Fruit fly (Drosophila melanogaster) whole organism, embryonic: ENCODE results near the gene Pits.

Experiments
- Ada2b ChIP-seq: fragments of 200-800 bp; sonication (Bioruptor generic); IDR thresholded peaks from 2 replicates; pipeline ENCODE4 v1.3.6; 2022; ENCODE audit warnings: missing biosample characterization, missing genetic modification characterization
- Adf1 ChIP-seq: fragments of 200-800 bp; sonication (Bioruptor generic); IDR thresholded peaks from 2 replicates; pipeline ENCODE4 v1.3.6; 2022; ENCODE audit warnings: missing biosample characterization, missing genetic modification characterization
- Awh ChIP-seq: fragments of 200-800 bp; sonication (Bioruptor generic); IDR thresholded peaks from 2 replicates; pipeline ENCODE4, ENCODE4 v1.3.6; 2022; ENCODE audit warnings: missing biosample characterization, missing genetic modification characterization
- CG10979 ChIP-seq: fragments of 200-800 bp; sonication (Bioruptor generic); optimal IDR thresholded peaks from 2 replicates; lab custom pipeline; 2018; ENCODE audit warnings: missing biosample characterization, mild to moderate bottlenecking, missing genetic modification characterization, moderate library complexity
- CG11504 ChIP-seq: fragments of 200-800 bp; sonication (Bioruptor generic); optimal IDR thresholded peaks from 3 replicates; lab custom pipeline; 2019; ENCODE audit warnings: missing biosample characterization, mild to moderate bottlenecking, missing genetic modification characterization, moderate library complexity
- CG12659 ChIP-seq: fragments of 200-800 bp; sonication (Bioruptor generic); optimal IDR thresholded peaks from 3 replicates; lab custom pipeline; 2017; ENCODE audit warnings: mild to moderate bottlenecking, missing biosample characterization, missing genetic modification reagents, missing genetic modification characterization
- CG13287 ChIP-seq: fragments of 200-800 bp; sonication (Bioruptor generic); IDR thresholded peaks from 2 replicates; pipeline ENCODE4 v1.3.6; 2022; ENCODE audit warnings: missing biosample characterization, missing genetic modification characterization; ENCODE audit not compliant: partially characterized antibody
- CG14667 ChIP-seq: fragments of 200-800 bp; sonication (Bioruptor generic); IDR thresholded peaks from 2 replicates; pipeline ENCODE4 v1.3.6; 2022; ENCODE audit warnings: missing biosample characterization, missing genetic modification characterization
- CG15269 ChIP-seq: fragments of 200-800 bp; sonication (Bioruptor generic); optimal IDR thresholded peaks from 2 replicates; lab custom pipeline; 2018; ENCODE audit warnings: missing biosample characterization, mild to moderate bottlenecking, missing genetic modification characterization, moderate library complexity
- CG17361 ChIP-seq: fragments of 200-800 bp; sonication (Bioruptor generic); IDR thresholded peaks from 3 replicates; pipeline ENCODE4 v1.3.6; 2022; ENCODE audit warnings: missing biosample characterization, missing genetic modification characterization
- CG2199 ChIP-seq: fragments of 200-800 bp; sonication (Bioruptor generic); IDR thresholded peaks from 3 replicates; pipeline ENCODE4 v1.3.6; 2022; ENCODE audit warnings: missing biosample characterization, missing genetic modification characterization
- CG30403 ChIP-seq: fragments of 200-800 bp; sonication (Bioruptor generic); optimal IDR thresholded peaks from 3 replicates; lab custom pipeline; 2016; ENCODE audit warnings: missing biosample characterization, missing genetic modification characterization
- CG32767 ChIP-seq: fragments of 200-800 bp; sonication (Bioruptor generic); IDR thresholded peaks from 2 replicates; pipeline ENCODE4 v1.3.6; 2022; ENCODE audit warnings: missing biosample characterization, missing genetic modification characterization
- CG34224 ChIP-seq: fragments of 200-800 bp; sonication (Bioruptor generic); IDR thresholded peaks from 3 replicates; pipeline ENCODE4 v1.3.6; 2022; ENCODE audit warnings: missing biosample characterization, missing genetic modification characterization; ENCODE audit not compliant: partially characterized antibody
- CG43689 ChIP-seq: fragments of 200-800 bp; sonication (Bioruptor generic); IDR thresholded peaks from 2 replicates; pipeline ENCODE4 v1.3.6; 2022; ENCODE audit warnings: missing biosample characterization, missing genetic modification characterization
- CG7745 ChIP-seq: fragments of 200-800 bp; sonication (Bioruptor generic); optimal IDR thresholded peaks from 2 replicates; lab custom pipeline; 2018; ENCODE audit warnings: missing biosample characterization, mild to moderate bottlenecking, missing genetic modification characterization, moderate library complexity
- CG7928 ChIP-seq: fragments of 200-800 bp; sonication (Bioruptor generic); optimal IDR thresholded peaks from 2 replicates; lab custom pipeline; 2017; ENCODE audit warnings: missing biosample characterization, mild to moderate bottlenecking, missing genetic modification characterization
- CG7987 ChIP-seq: fragments of 200-800 bp; sonication (Bioruptor generic); optimal IDR thresholded peaks from 2 replicates; lab custom pipeline; 2018; ENCODE audit warnings: missing biosample characterization, mild to moderate bottlenecking, missing genetic modification characterization, moderate library complexity
- CG9817 ChIP-seq: fragments of 200-800 bp; sonication (Bioruptor generic); optimal IDR thresholded peaks from 2 replicates; lab custom pipeline; 2018; ENCODE audit warnings: missing biosample characterization, mild to moderate bottlenecking, missing genetic modification characterization, moderate library complexity
- CoRest ChIP-seq: fragments of 200-800 bp; sonication (Bioruptor generic); optimal IDR thresholded peaks from 3 replicates; lab custom pipeline; 2018; ENCODE audit warnings: missing biosample characterization, mild to moderate bottlenecking, missing genetic modification characterization, moderate library complexity
- CrebB ChIP-seq: fragments of 200-800 bp; sonication (Bioruptor generic); optimal IDR thresholded peaks from 3 replicates; lab custom pipeline; 2018; ENCODE audit warnings: missing biosample characterization, mild to moderate bottlenecking, missing genetic modification characterization
- Dp ChIP-seq: fragments of 200-800 bp; sonication (Bioruptor generic); optimal IDR thresholded peaks from 2 replicates; lab custom pipeline; 2018; ENCODE audit warnings: missing biosample characterization, mild to moderate bottlenecking, missing genetic modification characterization, moderate library complexity
- Drgx ChIP-seq: fragments of 200-800 bp; sonication (Bioruptor generic); IDR thresholded peaks from 2 replicates; pipeline ENCODE4 v1.3.6; 2022; ENCODE audit warnings: missing biosample characterization, missing genetic modification characterization
- Fer3 ChIP-seq: fragments of 200-800 bp; sonication (Bioruptor generic); optimal IDR thresholded peaks from 2 replicates; lab custom pipeline; 2018; ENCODE audit warnings: missing biosample characterization, mild to moderate bottlenecking, missing genetic modification characterization, moderate library complexity
- GATAe ChIP-seq: fragments of 200-800 bp; sonication (Bioruptor generic); conservative IDR thresholded peaks from 2 replicates; pipeline ENCODE4 v1.3.6; 2022; ENCODE audit warnings: missing biosample characterization, missing genetic modification characterization
- HLH54F ChIP-seq: fragments of 200-800 bp; sonication (Bioruptor generic); optimal IDR thresholded peaks from 3 replicates; lab custom pipeline; 2016; ENCODE audit warnings: missing biosample characterization, missing genetic modification characterization
- HLHmδ ChIP-seq: fragments of 200-800 bp; sonication (Bioruptor generic); optimal IDR thresholded peaks from 2 replicates; lab custom pipeline; 2018; ENCODE audit warnings: missing biosample characterization, mild to moderate bottlenecking, missing genetic modification characterization, moderate library complexity
- Hr51 ChIP-seq, 2 experiments: fragments of 200-800 bp; sonication (Bioruptor generic); optimal IDR thresholded peaks; 2 replicates in 1 of 2; 3 replicates in 1 of 2; lab custom pipeline; 2016 to 2018; ENCODE audit warnings: missing biosample characterization in 2 of 2, missing genetic modification characterization in 2 of 2, mild to moderate bottlenecking in 1 of 2, moderate library complexity in 1 of 2
- Jarid2 ChIP-seq: fragments of 200-800 bp; sonication (Bioruptor generic); optimal IDR thresholded peaks from 3 replicates; lab custom pipeline; 2017; ENCODE audit warnings: mild to moderate bottlenecking, missing biosample characterization, missing genetic modification reagents, missing genetic modification characterization
- Lhr ChIP-seq: fragments of 200-800 bp; sonication (Bioruptor generic); optimal IDR thresholded peaks from 3 replicates; lab custom pipeline; 2017; ENCODE audit warnings: mild to moderate bottlenecking, missing biosample characterization, missing genetic modification reagents, missing genetic modification characterization
- Nf-YC ChIP-seq: fragments of 200-800 bp; optimal IDR thresholded peaks from 3 replicates; lab custom pipeline; 2019; ENCODE audit warnings: missing biosample characterization, mild to moderate bottlenecking, missing genetic modification characterization, moderate library complexity
- TFAM ChIP-seq: fragments of 200-800 bp; sonication (Bioruptor generic); optimal IDR thresholded peaks from 2 replicates; lab custom pipeline; 2017; ENCODE audit warnings: missing biosample characterization, missing genetic modification characterization, inconsistent platforms
- Taf1 ChIP-seq: fragments of 200-800 bp; sonication (Bioruptor generic); IDR thresholded peaks from 2 replicates; pipeline ENCODE4 v1.3.6; 2022; ENCODE audit warnings: missing biosample characterization, missing genetic modification characterization
- Tbp ChIP-seq: fragments of >200 bp; optimal IDR thresholded peaks from 2 replicates; lab custom pipeline; 2018; ENCODE audit warnings: missing biosample characterization, missing genetic modification characterization
- ab ChIP-seq: fragments of 200-800 bp; sonication (Bioruptor generic); optimal IDR thresholded peaks from 2 replicates; lab custom pipeline; 2016; ENCODE audit warnings: missing biosample characterization, missing genetic modification characterization
- chif ChIP-seq, 2 experiments: fragments of 200-800 bp; sonication (Bioruptor generic); optimal IDR thresholded peaks; 3 replicates each; lab custom pipeline; 2016; ENCODE audit warnings: missing biosample characterization in 2 of 2, missing genetic modification characterization in 2 of 2
- danr ChIP-seq: fragments of 200-800 bp; sonication (Bioruptor generic); IDR thresholded peaks from 2 replicates; pipeline ENCODE4 v1.3.6; 2022; ENCODE audit warnings: missing biosample characterization, missing genetic modification characterization
- disco-r ChIP-seq: fragments of 200-800 bp; sonication (Bioruptor generic); optimal IDR thresholded peaks from 2 replicates; lab custom pipeline; 2016; ENCODE audit warnings: missing biosample characterization, missing genetic modification characterization
- eve ChIP-seq, 2 experiments: fragments of >200 bp; optimal IDR thresholded peaks; 2 replicates each; lab custom pipeline; 2017; ENCODE audit warnings: missing biosample characterization in 2 of 2, missing genetic modification characterization in 2 of 2
- gcm ChIP-seq: fragments of 200-800 bp; sonication (Bioruptor generic); optimal IDR thresholded peaks from 2 replicates; lab custom pipeline; 2019; ENCODE audit warnings: missing biosample characterization, mild to moderate bottlenecking, missing genetic modification characterization, moderate library complexity
- gsb-n ChIP-seq: fragments of 200-800 bp; sonication (Bioruptor generic); optimal IDR thresholded peaks from 3 replicates; lab custom pipeline; 2018; ENCODE audit warnings: missing biosample characterization, mild to moderate bottlenecking, missing genetic modification characterization
- hb ChIP-seq: fragments of 200-800 bp; sonication (Bioruptor generic); IDR thresholded peaks from 3 replicates; pipeline ENCODE4 v1.3.6; 2022; ENCODE audit warnings: missing biosample characterization, missing genetic modification characterization; ENCODE audit not compliant: partially characterized antibody
- klu ChIP-seq: fragments of 200-800 bp; sonication (Bioruptor generic); IDR thresholded peaks from 2 replicates; pipeline ENCODE4 v1.3.6; 2022; ENCODE audit warnings: missing biosample characterization, missing genetic modification characterization
- kni ChIP-seq: fragments of 200-800 bp; sonication (Bioruptor generic); optimal IDR thresholded peaks from 3 replicates; lab custom pipeline; 2017; ENCODE audit warnings: mild to moderate bottlenecking, missing biosample characterization, missing genetic modification reagents, missing genetic modification characterization
- lbe ChIP-seq: fragments of 200-800 bp; sonication (Bioruptor generic); optimal IDR thresholded peaks from 2 replicates; lab custom pipeline; 2016; ENCODE audit warnings: missing biosample characterization, mild to moderate bottlenecking, missing genetic modification characterization
- pros ChIP-seq: fragments of 200-800 bp; sonication (Bioruptor generic); optimal IDR thresholded peaks from 3 replicates; lab custom pipeline; 2019; ENCODE audit warnings: missing biosample characterization, mild to moderate bottlenecking, missing genetic modification characterization, moderate library complexity
- sens ChIP-seq: fragments of 200-800 bp; sonication (Bioruptor generic); peaks from one replicate; lab custom pipeline; 2016; ENCODE audit warnings: missing biosample characterization, missing genetic modification characterization
- seq ChIP-seq: fragments of 200-800 bp; sonication (Bioruptor generic); IDR thresholded peaks from 2 replicates; pipeline ENCODE4 v1.3.6; 2022; ENCODE audit warnings: missing biosample characterization, missing genetic modification characterization
- ssp ChIP-seq: fragments of 200-800 bp; sonication (Bioruptor generic); IDR thresholded peaks from 2 replicates; pipeline ENCODE4 v1.3.6; 2022; ENCODE audit warnings: missing biosample characterization, missing genetic modification characterization
- sug ChIP-seq: fragments of 200-800 bp; optimal IDR thresholded peaks from 2 replicates; lab custom pipeline; 2019; ENCODE audit warnings: missing biosample characterization, mild to moderate bottlenecking, missing genetic modification characterization, moderate library complexity

Pits gene

DNA sequence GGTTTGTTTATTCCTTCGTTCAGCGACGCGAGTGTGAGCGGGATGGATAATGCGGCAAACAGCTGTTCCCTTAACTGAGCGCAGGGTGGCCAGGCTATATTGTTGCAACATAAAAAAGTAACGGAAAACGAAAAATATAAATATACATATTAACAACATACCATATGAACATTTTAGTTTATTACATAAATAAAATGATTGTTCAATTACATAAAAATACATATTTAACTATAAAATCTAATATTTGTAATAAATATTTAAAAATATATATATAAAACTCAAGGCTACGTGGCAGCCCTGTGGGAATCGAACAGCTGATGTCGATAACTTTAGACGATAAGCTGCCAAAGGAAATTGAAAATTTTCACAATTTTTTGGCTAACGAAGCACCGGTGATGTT, 46.6 kb upstream of the Pits start, which contains the start of the genes Aven and CG2540 (continued):
- TF ChIP-seq ssp (GFP tag; lab: Robert Waterston, UW) (peak; percentile 45; the same call in 1 of the 2 replicates), Awh (GFP tag; lab: Robert Waterston, UW) (peak; percentile 60), gcm (GFP tag; lab: Kevin White, UChicago) (peak; percentile 88), Adf1 (0 out of 2 replicates have a peak, but pooled peaks have one; percentile 21), CG32767 (GFP tag; lab: Robert Waterston, UW) (peak; percentile 52; the same call in 1 of the 2 replicates), danr (GFP tag; lab: Robert Waterston, UW) (peak; percentile 23; the same call in 1 of the 2 replicates), HLH54F (GFP tag; lab: Kevin White, UChicago) (no peak), sug (tag; lab: Kevin White, UChicago) (peak; percentile 90), GATAe (GFP tag; lab: Robert Waterston, UW) (no peak), CG7987 (peak; percentile 26), lbe (GFP tag; lab: Kevin White, UChicago) (peak; percentile 67), Fer3 (tag; lab: Kevin White, UChicago) (peak; percentile 83), chif (GFP tag; optimal IDR thresholded peaks at IDR 0.05; lab: Kevin White, UChicago) (no peak), disco-r (no peak), Taf1 (GFP tag; lab: Robert Waterston, UW) (peak; percentile 19; the same call in 1 of the 2 replicates), TFAM (GFP tag; lab: Kevin White, UChicago) (no peak), CG7928 (GFP tag; lab: Kevin White, UChicago) (peak; percentile 42), kni (GFP tag; lab: Kevin White, UChicago) (peak; percentile 6), sens (GFP tag; lab: Kevin White, UChicago) (peak; percentile 67), ab (no peak), Dp (GFP tag; lab: Kevin White, UChicago) (peak; percentile 4), CrebB (tag; lab: Kevin White, UChicago) (peak; percentile 33), HLHmδ (GFP tag; lab: Kevin White, UChicago) (no peak), Tbp (GFP tag; lab: Kevin White, UChicago) (no peak), Jarid2 (GFP tag; lab: Kevin White, UChicago) (peak; percentile 4), gsb-n (tag; lab: Kevin White, UChicago) (peak; percentile 84), hb (GFP tag; lab: Robert Waterston, UW) (no peak), CG34224 (GFP tag; lab: Robert Waterston, UW) (no peak), CoRest (tag; lab: Kevin White, UChicago) (peak; percentile 92), CG7745 (no peak), CG17361 (peak; percentile 93), CG43689 (no peak), CG2199 (no peak), CG9817 (tag; lab: Kevin White, UChicago) (peak; percentile 79), CG30403 (GFP tag; lab: Kevin White, UChicago) (peak; percentile 83), CG15269 (tag; lab: Kevin White, UChicago) (peak; percentile 88), CG12659 (GFP tag; lab: Kevin White, UChicago) (peak; percentile 90), eve (GFP tag; optimal IDR thresholded peaks at IDR 0.05; lab: Kevin White, UChicago) (no peak), klu (GFP tag; lab: Robert Waterston, UW) (no peak), Ada2b (GFP tag; lab: Robert Waterston, UW) (peak; percentile 40; the same call in 1 of the 2 replicates), pros (peak; percentile 32), Lhr (peak; percentile 28), Hr51 (GFP tag; optimal IDR thresholded peaks at IDR 0.05; lab: Kevin White, UChicago) (peak; percentile 2 to 89), CG13287 (peak; percentile 42), seq (GFP tag; lab: Robert Waterston, UW) (peak; percentile 47), CG10979 (peak; percentile 86), CG11504 (tag; lab: Kevin White, UChicago) (peak; percentile 89), Drgx (peak; percentile 65; the same call in 1 of the 2 replicates), Nf-YC (peak; percentile 86), CG14667 (peak; percentile 42; the same call in 1 of the 2 replicates)
